Fruit fly (Drosophila melanogaster) whole organism, prepupa: ENCODE results near the gene CG9393.
A peak's percentile ranks its signal among the peaks of the same experiment; 100 is the strongest.

Experiments
- Blimp-1 ChIP-seq: fragments of 200-800 bp; sonication (Bioruptor generic); optimal IDR thresholded peaks from 3 replicates; lab custom pipeline; 2017; ENCODE audit warnings: missing biosample characterization, missing genetic modification characterization, mild to moderate bottlenecking, moderate library complexity, missing genetic modification reagents
- CG10669 ChIP-seq: fragments of 200-800 bp; sonication (Bioruptor generic); optimal IDR thresholded peaks from 3 replicates; lab custom pipeline; 2018; ENCODE audit warnings: missing biosample characterization, mild to moderate bottlenecking, missing genetic modification characterization, moderate library complexity
- CG11294 ChIP-seq: fragments of 200-800 bp; sonication (Bioruptor generic); IDR thresholded peaks from 2 replicates; pipeline ENCODE4 v1.3.6; 2022; ENCODE audit warnings: missing biosample characterization, missing genetic modification characterization
- CG11762 ChIP-seq: fragments of 200-800 bp; sonication (Bioruptor generic); optimal IDR thresholded peaks from 3 replicates; lab custom pipeline; 2016; ENCODE audit warnings: missing biosample characterization, missing genetic modification characterization; ENCODE audit not compliant: insufficient read depth
- CG11902 ChIP-seq: fragments of 200-800 bp; sonication (Bioruptor generic); optimal IDR thresholded peaks from 3 replicates; lab custom pipeline; 2016; ENCODE audit warnings: missing biosample characterization, missing genetic modification characterization
- CG1621 ChIP-seq: fragments of 200-800 bp; sonication (Bioruptor generic); optimal IDR thresholded peaks from 3 replicates; lab custom pipeline; 2018; ENCODE audit warnings: missing biosample characterization, mild to moderate bottlenecking, missing genetic modification characterization
- CG3032 ChIP-seq: fragments of 200-800 bp; optimal IDR thresholded peaks from 2 replicates; lab custom pipeline; 2019; ENCODE audit warnings: missing biosample characterization, mild to moderate bottlenecking, missing genetic modification characterization, moderate library complexity
- CG31627 ChIP-seq: fragments of 200-800 bp; sonication (Bioruptor generic); optimal IDR thresholded peaks from 3 replicates; lab custom pipeline; 2016; ENCODE audit warnings: missing biosample characterization, missing genetic modification characterization
- CG34406 ChIP-seq: fragments of 200-800 bp; sonication (Bioruptor generic); optimal IDR thresholded peaks from 3 replicates; lab custom pipeline; 2016; ENCODE audit warnings: missing biosample characterization, missing genetic modification characterization
- CG4318 ChIP-seq: fragments of 200-800 bp; sonication (Bioruptor generic); optimal IDR thresholded peaks from 3 replicates; lab custom pipeline; 2017; ENCODE audit warnings: missing biosample characterization, mild to moderate bottlenecking, missing genetic modification characterization
- CG6276 ChIP-seq: fragments of 200-800 bp; sonication (Bioruptor generic); optimal IDR thresholded peaks from 2 replicates; lab custom pipeline; 2017; ENCODE audit warnings: missing biosample characterization, mild to moderate bottlenecking, missing genetic modification characterization
- CG6808 ChIP-seq: fragments of 200-800 bp; sonication (Bioruptor generic); optimal IDR thresholded peaks from 3 replicates; lab custom pipeline; 2017; ENCODE audit warnings: missing biosample characterization, missing genetic modification characterization, mild to moderate bottlenecking, moderate library complexity, missing genetic modification reagents
- CG7368 ChIP-seq: fragments of 200-800 bp; sonication (Bioruptor generic); optimal IDR thresholded peaks from 3 replicates; lab custom pipeline; 2016; ENCODE audit warnings: missing biosample characterization, missing genetic modification characterization
- CG8319 ChIP-seq: fragments of 200-800 bp; sonication (Bioruptor generic); optimal IDR thresholded peaks from 3 replicates; lab custom pipeline; 2016; ENCODE audit warnings: missing biosample characterization, missing genetic modification characterization
- Eip75B ChIP-seq: fragments of 200-800 bp; sonication (Bioruptor generic); optimal IDR thresholded peaks from 3 replicates; lab custom pipeline; 2016; ENCODE audit warnings: missing biosample characterization, missing genetic modification characterization
- Eip78C ChIP-seq: fragments of 200-800 bp; sonication (Bioruptor generic); peaks from one replicate; lab custom pipeline; 2016; ENCODE audit warnings: missing biosample characterization, missing genetic modification characterization
- Ets21C ChIP-seq: fragments of 200-800 bp; sonication (Bioruptor generic); optimal IDR thresholded peaks from 3 replicates; lab custom pipeline; 2016; ENCODE audit warnings: missing biosample characterization, missing genetic modification characterization
- Ets96B ChIP-seq: fragments of 200-800 bp; optimal IDR thresholded peaks from 2 replicates; lab custom pipeline; 2019; ENCODE audit warnings: missing biosample characterization, mild to moderate bottlenecking, missing genetic modification characterization, moderate library complexity
- Gug ChIP-seq: fragments of 200-800 bp; sonication (Bioruptor generic); IDR thresholded peaks from 2 replicates; pipeline ENCODE4 v1.3.6; 2022; ENCODE audit warnings: missing biosample characterization, missing genetic modification characterization
- Hr38 ChIP-seq: sonication (Bioruptor generic); optimal IDR thresholded peaks from 2 replicates; lab custom pipeline; 2016; ENCODE audit warnings: missing biosample characterization, missing genetic modification characterization
- Lpt ChIP-seq: fragments of 200-800 bp; sonication (Bioruptor generic); optimal IDR thresholded peaks from 3 replicates; lab custom pipeline; 2016; ENCODE audit warnings: missing biosample characterization, missing genetic modification characterization
- Smox ChIP-seq: fragments of 200-800 bp; sonication (Bioruptor generic); optimal IDR thresholded peaks from 3 replicates; lab custom pipeline; 2016; ENCODE audit warnings: missing biosample characterization, missing genetic modification characterization
- Sox14 ChIP-seq: fragments of 200-800 bp; sonication (Bioruptor generic); optimal IDR thresholded peaks from 3 replicates; lab custom pipeline; 2016; ENCODE audit warnings: missing biosample characterization, missing genetic modification characterization
- acj6 ChIP-seq: fragments of 200-800 bp; sonication (Bioruptor generic); optimal IDR thresholded peaks from 3 replicates; lab custom pipeline; 2016; ENCODE audit warnings: missing biosample characterization, missing genetic modification characterization
- dac ChIP-seq: fragments of 200-800 bp; sonication (Bioruptor generic); optimal IDR thresholded peaks from 2 replicates; lab custom pipeline; 2017; ENCODE audit warnings: missing biosample characterization, mild to moderate bottlenecking, missing genetic modification characterization
- dsx ChIP-seq: fragments of 200-800 bp; optimal IDR thresholded peaks from 3 replicates; lab custom pipeline; 2019; ENCODE audit warnings: missing biosample characterization, mild to moderate bottlenecking, missing genetic modification characterization, moderate library complexity; ENCODE audit not compliant: poor library complexity, severe bottlenecking
- eg ChIP-seq: fragments of 200-800 bp; sonication (Bioruptor generic); IDR thresholded peaks from 3 replicates; pipeline ENCODE4 v1.3.6; 2022; ENCODE audit warnings: missing biosample characterization, missing genetic modification characterization
- fd59A ChIP-seq: fragments of 200-800 bp; sonication (Bioruptor generic); optimal IDR thresholded peaks from 2 replicates; lab custom pipeline; 2017; ENCODE audit warnings: missing biosample characterization, mild to moderate bottlenecking, missing genetic modification characterization, missing genetic modification reagents
- fkh ChIP-seq: fragments of 200-800 bp; sonication (Bioruptor generic); optimal IDR thresholded peaks from 3 replicates; lab custom pipeline; 2017; ENCODE audit warnings: missing biosample characterization, mild to moderate bottlenecking, missing genetic modification characterization, moderate library complexity
- lz ChIP-seq: fragments of 200-800 bp; sonication (Bioruptor generic); optimal IDR thresholded peaks from 3 replicates; lab custom pipeline; 2016; ENCODE audit warnings: missing biosample characterization, missing genetic modification characterization
- net ChIP-seq: fragments of 200-800 bp; sonication (Bioruptor generic); optimal IDR thresholded peaks from 3 replicates; lab custom pipeline; 2016; ENCODE audit warnings: missing biosample characterization, missing genetic modification characterization
- spab ChIP-seq: fragments of 200-800 bp; sonication (Bioruptor generic); optimal IDR thresholded peaks from 2 replicates; lab custom pipeline; 2017; ENCODE audit warnings: missing biosample characterization, mild to moderate bottlenecking, missing genetic modification characterization, missing genetic modification reagents
- svp ChIP-seq: fragments of 200-800 bp; sonication (Bioruptor generic); peaks from one replicate; lab custom pipeline; 2016; ENCODE audit warnings: missing biosample characterization, missing genetic modification characterization
- vri ChIP-seq: fragments of 200-800 bp; sonication (Bioruptor generic); optimal IDR thresholded peaks from 3 replicates; lab custom pipeline; 2016; ENCODE audit warnings: missing biosample characterization, mild to moderate bottlenecking, missing genetic modification characterization

Gene CG9393

dm6 chr3R:9550265-9551012 lies 13.0 kb downstream of the CG9393 start (continued):
- TF ChIP-seq dac (GFP tag; lab: Kevin White, UChicago): no peak
- TF ChIP-seq acj6 (GFP tag; lab: Kevin White, UChicago): no peak
- TF ChIP-seq CG11902: no peak
- TF ChIP-seq Blimp-1 (GFP tag; lab: Kevin White, UChicago): no peak
- TF ChIP-seq fd59A (GFP tag; lab: Kevin White, UChicago): no peak
- no peak for TF ChIP-seq eg (GFP tag; lab: Robert Waterston, UW)
- TF ChIP-seq Eip78C (GFP tag; lab: Kevin White, UChicago): peak; percentile 82
- TF ChIP-seq Smox (GFP tag; lab: Kevin White, UChicago): no peak
- TF ChIP-seq Gug (GFP tag; lab: Robert Waterston, UW): no peak
- TF ChIP-seq Lpt (GFP tag; lab: Kevin White, UChicago): peak; percentile 3
- no peak for TF ChIP-seq CG4318 (GFP tag; lab: Kevin White, UChicago)
- no peak for TF ChIP-seq Ets21C (GFP tag; lab: Kevin White, UChicago)
- peak; percentile 45 for TF ChIP-seq Sox14 (GFP tag; lab: Kevin White, UChicago)
- no peak for TF ChIP-seq CG3032 (tag; lab: Kevin White, UChicago)
- TF ChIP-seq CG1621 (tag; lab: Kevin White, UChicago): no peak
- no peak for TF ChIP-seq CG10669
- no peak for TF ChIP-seq spab (GFP tag; lab: Kevin White, UChicago)
- TF ChIP-seq vri (GFP tag; lab: Kevin White, UChicago): peak; percentile 70

- TF ChIP-seq lz (no peak), fkh (GFP tag; lab: Kevin White, UChicago) (peak; percentile 22)
These were observed 14.7 kb downstream of the CG9393 start for dm6 chr3R:9548769-9549168.

dm6 chr3R:9546808-9547381 lies 16.6 kb downstream of the CG9393 start:
- TF ChIP-seq CG6808 (GFP tag; lab: Kevin White, UChicago): no peak
- TF ChIP-seq CG7368 (GFP tag; lab: Kevin White, UChicago): no peak
- no peak for TF ChIP-seq svp (GFP tag; lab: Kevin White, UChicago)
- no peak for TF ChIP-seq CG11762 (GFP tag; lab: Kevin White, UChicago)
- TF ChIP-seq CG6276: no peak
- no peak for TF ChIP-seq CG8319 (GFP tag; lab: Kevin White, UChicago)
- TF ChIP-seq CG4318 (GFP tag; lab: Kevin White, UChicago): no peak

dm6 chr3R:9543495-9544180 lies 19.8 kb downstream of the CG9393 start:
- TF ChIP-seq net (no peak), CG31627 (GFP tag; lab: Kevin White, UChicago) (no peak), CG10669 (no peak), Ets96B (no peak), CG11902 (no peak), CG8319 (GFP tag; lab: Kevin White, UChicago) (no peak), CG34406 (no peak), Hr38 (GFP tag; lab: Kevin White, UChicago) (no peak), CG11294 (GFP tag; lab: Robert Waterston, UW) (no peak), svp (GFP tag; lab: Kevin White, UChicago) (no peak), dsx (GFP tag; lab: Kevin White, UChicago) (no peak), CG4318 (GFP tag; lab: Kevin White, UChicago) (no peak), Sox14 (GFP tag; lab: Kevin White, UChicago) (no peak), spab (GFP tag; lab: Kevin White, UChicago) (no peak), Eip75B (GFP tag; lab: Kevin White, UChicago) (no peak), CG3032 (tag; lab: Kevin White, UChicago) (no peak)
